Fruit fly (Drosophila melanogaster): ENCODE measurements around the gene AdamTS-A.

Gene AdamTS-A

DNA sequence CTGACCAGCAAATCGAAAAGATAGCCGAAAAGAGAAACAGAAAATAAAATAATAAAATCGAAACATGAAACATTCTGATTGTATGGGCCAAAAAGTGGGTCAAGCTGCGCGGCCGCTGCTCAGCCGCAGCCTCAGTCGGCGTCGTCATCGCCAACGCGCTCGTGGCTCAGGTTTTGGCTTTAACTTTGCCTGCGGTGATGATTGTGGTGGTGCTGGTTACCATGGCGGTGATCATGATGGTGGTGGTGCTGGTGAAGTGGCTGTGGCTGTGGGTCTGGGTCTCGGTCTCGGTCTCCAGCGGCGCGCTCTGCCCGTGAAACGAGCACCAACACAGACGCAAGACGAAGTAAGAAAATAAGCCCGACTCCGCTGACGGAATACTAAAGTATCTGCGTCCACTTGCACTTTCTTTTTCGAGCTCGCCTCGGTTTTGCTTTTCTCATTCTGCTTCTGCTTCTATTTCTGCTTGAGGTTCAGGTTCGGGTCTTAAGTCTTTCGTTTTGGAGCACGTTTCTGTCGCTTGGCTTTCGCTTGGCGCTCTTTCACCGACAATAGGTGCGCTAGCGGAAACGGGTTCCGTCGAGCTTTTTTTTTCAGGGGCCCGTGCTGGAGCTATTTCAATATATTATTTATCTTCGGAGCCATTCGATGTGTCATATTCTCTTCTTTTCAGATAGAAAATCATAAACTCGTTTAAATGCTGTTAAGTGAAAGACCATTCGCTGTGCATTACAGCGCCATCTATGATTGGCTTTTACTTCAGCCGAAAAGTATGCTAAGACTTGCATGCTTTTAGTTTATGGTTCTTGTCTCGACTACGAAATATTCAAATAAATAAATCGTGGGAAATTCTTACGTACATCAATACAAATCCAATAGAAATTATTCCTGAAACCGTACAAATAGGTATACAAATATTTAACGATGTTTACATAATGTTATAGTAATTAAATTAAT, 38.3 kb downstream of the AdamTS-A start:
- TF ChIP-seq CG11456 (GFP tag; IDR thresholded peaks at IDR 0.05) (peak; percentile 34; the same call in 1 of the 3 replicates), Bgb (GFP tag; IDR thresholded peaks at IDR 0.05; ENCODE audit: partially characterized antibody) (0 out of 2 replicates have a peak, but pooled peaks have one; percentile 13), Hmr (GFP tag; optimal IDR thresholded peaks at IDR 0.05) (no peak), D19B (GFP tag; optimal IDR thresholded peaks at IDR 0.05) (no peak), pita (GFP tag; optimal IDR thresholded peaks at IDR 0.05) (peak; percentile 63), otp (GFP tag; IDR thresholded peaks at IDR 0.05) (no peak), sna (GFP tag; IDR thresholded peaks at IDR 0.05; ENCODE audit: partially characterized antibody) (0 out of 2 replicates have a peak, but pooled peaks have one; percentile 21), Dfd (GFP tag; optimal IDR thresholded peaks at IDR 0.05) (no peak), CG32767 (GFP tag; IDR thresholded peaks at IDR 0.05) (no peak), insv (GFP tag; optimal IDR thresholded peaks at IDR 0.05) (peak in 1 of 2 experiments; percentile 53), gcm2 (GFP tag; optimal IDR thresholded peaks at IDR 0.05) (no peak), abd-A (tag; optimal IDR thresholded peaks at IDR 0.05) (peak; percentile 38), vvl (GFP tag; IDR thresholded peaks at IDR 0.05) (0 out of 2 replicates have a peak, but pooled peaks have one; percentile 21), Abd-B (GFP tag; optimal IDR thresholded peaks at IDR 0.05) (peak; percentile 6), chinmo (GFP tag; IDR thresholded peaks at IDR 0.05; ENCODE audit: partially characterized antibody) (0 out of 4 replicates have a peak, but pooled peaks have one; percentile 56), wdn (GFP tag; IDR thresholded peaks at IDR 0.05) (no peak), Bteb2 (GFP tag; optimal IDR thresholded peaks at IDR 0.05) (peak; percentile 3), stwl (tag; optimal IDR thresholded peaks at IDR 0.05) (peak; percentile 78), knrl (GFP tag; IDR thresholded peaks at IDR 0.05; ENCODE audit: partially characterized antibody) (no peak), Myb (GFP tag; optimal IDR thresholded peaks at IDR 0.05) (no peak), amos (GFP tag; IDR thresholded peaks at IDR 0.05; ENCODE audit: partially characterized antibody) (peak; percentile 15; the same call in 1 of the 2 replicates), tio (GFP tag; optimal IDR thresholded peaks at IDR 0.05) (no peak), tna (GFP tag; IDR thresholded peaks at IDR 0.05; ENCODE audit: partially characterized antibody) (no peak), Sry-δ (GFP tag; optimal IDR thresholded peaks at IDR 0.05) (no peak), CG6813 (GFP tag; optimal IDR thresholded peaks at IDR 0.05) (no peak), CG12391 (tag; optimal IDR thresholded peaks at IDR 0.05) (no peak), CG33213 (GFP tag; optimal IDR thresholded peaks at IDR 0.05) (peak; percentile 50), trem (tag; optimal IDR thresholded peaks at IDR 0.05) (peak; percentile 28), Mad (GFP tag; optimal IDR thresholded peaks at IDR 0.05) (peak; percentile 4), MESR4 (GFP tag; optimal IDR thresholded peaks at IDR 0.05) (no peak), cas (GFP tag; IDR thresholded peaks at IDR 0.05) (no peak), CG6854 (GFP tag; optimal IDR thresholded peaks at IDR 0.05) (no peak), hkb (optimal IDR thresholded peaks at IDR 0.05) (no peak), hkb (GFP tag; IDR thresholded peaks at IDR 0.05) (0 out of 2 replicates have a peak, but pooled peaks have one; percentile 20), CG42726 (GFP tag; IDR thresholded peaks at IDR 0.05; ENCODE audit: partially characterized antibody) (no peak), nom (GFP tag; optimal IDR thresholded peaks at IDR 0.05) (no peak), Lhr (GFP tag; optimal IDR thresholded peaks at IDR 0.05) (peak; percentile 23), HLHmδ (GFP tag; optimal IDR thresholded peaks at IDR 0.05) (no peak), cg (GFP tag; optimal IDR thresholded peaks at IDR 0.05) (peak; percentile 70), CG17802 (tag; optimal IDR thresholded peaks at IDR 0.05) (no peak), mam (GFP tag; optimal IDR thresholded peaks at IDR 0.05) (no peak), CG2199 (GFP tag; IDR thresholded peaks at IDR 0.05) (peak; percentile 70; the same call in 2 of the 3 replicates), z (GFP tag; IDR thresholded peaks at IDR 0.05) (no peak), CG10543 (GFP tag; optimal IDR thresholded peaks at IDR 0.05) (no peak), CG3847 (GFP tag; IDR thresholded peaks at IDR 0.05) (no peak), CTCF (GFP tag; optimal IDR thresholded peaks at IDR 0.05) (peak; percentile 96), sens (GFP tag) (peak; percentile 30), ewg (GFP tag; optimal IDR thresholded peaks at IDR 0.05) (no peak)

All from whole organism, embryonic.